Worm (Caenorhabditis elegans): ENCODE results near the gene Y45F3A.9.

DNA sequence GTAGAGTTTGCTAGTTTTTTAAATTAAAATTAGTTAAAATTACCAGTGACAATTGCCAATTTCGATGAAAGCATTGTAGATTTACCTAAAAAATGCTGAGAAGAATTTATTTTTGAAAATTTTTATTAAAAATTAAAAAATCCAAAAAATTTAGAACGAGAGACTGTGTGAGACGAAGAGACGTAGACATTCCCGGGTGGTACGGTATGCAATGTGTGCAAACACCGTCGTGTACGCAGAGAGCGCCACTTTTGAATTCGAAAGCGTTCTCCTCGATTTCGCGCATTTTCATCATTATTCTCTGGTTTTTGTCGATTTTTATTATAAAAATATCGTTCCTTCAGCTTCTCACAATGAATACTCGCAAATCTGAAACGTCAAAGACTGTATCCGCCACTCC lies 47.8 kb upstream of the Y45F3A.9 start, which contains the start of the genes dhs-11 and orc-1:
- TF ChIP-seq pha-4 (tag; optimal IDR thresholded peaks at IDR 0.05) (no peak), ccch-3 (GFP tag; optimal IDR thresholded peaks at IDR 0.05) (no peak), Y56A3A.18 (GFP tag; IDR thresholded peaks at IDR 0.05) (no peak), ceh-58 (GFP tag; IDR thresholded peaks at IDR 0.05) (no peak), lin-35 (GFP tag; optimal IDR thresholded peaks at IDR 0.05) (peak in 2 of 3 experiments; percentile 20 to 48), B0336.3 (GFP tag; IDR thresholded peaks at IDR 0.05) (no peak), K12H6.12 (tag; optimal IDR thresholded peaks at IDR 0.05) (no peak), F22D6.2 (tag; optimal IDR thresholded peaks at IDR 0.05) (no peak), attf-3 (GFP tag; conservative IDR thresholded peaks at IDR 0.05) (no peak), F33H1.4 (GFP tag; IDR thresholded peaks at IDR 0.05) (peak; percentile 66), fkh-3 (tag; optimal IDR thresholded peaks at IDR 0.05) (no peak), nfya-1 (tag; optimal IDR thresholded peaks at IDR 0.05; ENCODE audit: borderline replicate concordance, insufficient read depth) (no peak)

Data from whole organism, young adult.